Worm (Caenorhabditis elegans) whole organism, early embryonic: Measurements from ENCODE around the gene Y102A11A.9.

Experiments used
- B0310.2 ChIP-seq: sonication (generic microtip); optimal IDR thresholded peaks from 2 replicates; lab custom pipeline; 2016; ENCODE audit warnings: mild to moderate bottlenecking, missing genetic modification characterization, missing compliant biosample characterization
- F13C5.2 ChIP-seq: sonication (generic microtip); optimal IDR thresholded peaks from 2 replicates; lab custom pipeline; 2017; ENCODE audit warnings: mild to moderate bottlenecking, missing genetic modification characterization, inconsistent platforms, missing compliant biosample characterization
- aly-1 ChIP-seq: sonication (generic microtip); optimal IDR thresholded peaks from 2 replicates; lab custom pipeline; 2016; ENCODE audit warnings: missing genetic modification characterization, missing compliant biosample characterization
- ama-1 ChIP-seq: fragments of 150-350 bp; optimal IDR thresholded peaks from 2 replicates; lab custom pipeline; 2014
- ceh-13 ChIP-seq: fragments of 200-800 bp; sonication (Bioruptor generic); optimal IDR thresholded peaks from 2 replicates; lab custom pipeline; 2018; ENCODE audit warnings: mild to moderate bottlenecking, missing genetic modification characterization, missing compliant biosample characterization
- ceh-36 ChIP-seq: sonication (generic microtip); optimal IDR thresholded peaks from 2 replicates; lab custom pipeline; 2016; ENCODE audit warnings: missing genetic modification characterization, inconsistent platforms, missing compliant biosample characterization
- ets-7 ChIP-seq: sonication (generic microtip); optimal IDR thresholded peaks from 2 replicates; lab custom pipeline; 2016; ENCODE audit warnings: missing genotype, missing genetic modification characterization, missing compliant biosample characterization
- flt-1 ChIP-seq: fragments of 200-800 bp; sonication (Bioruptor generic); IDR thresholded peaks from 2 replicates; pipeline ENCODE4 v1.3.6; 2022; ENCODE audit warnings: missing genetic modification characterization, missing compliant biosample characterization
- hnd-1 ChIP-seq: sonication (generic microtip); optimal IDR thresholded peaks from 2 replicates; lab custom pipeline; 2016; ENCODE audit warnings: missing genetic modification characterization, missing compliant biosample characterization
- pes-1 ChIP-seq: fragments of 200-800 bp; sonication (Bioruptor generic); IDR thresholded peaks from 2 replicates; pipeline ENCODE4 v1.3.6; 2022; ENCODE audit warnings: missing genetic modification reagents, missing genetic modification characterization, missing compliant biosample characterization
- scrt-1 ChIP-seq: fragments of 200-800 bp; sonication (Bioruptor generic); IDR thresholded peaks from 2 replicates; pipeline ENCODE4 v1.3.6; 2022; ENCODE audit warnings: missing genetic modification characterization, missing compliant biosample characterization
- sea-1 ChIP-seq: fragments of 200-800 bp; sonication (Bioruptor generic); conservative IDR thresholded peaks from 2 replicates; pipeline ENCODE4 v1.3.6; 2022; ENCODE audit warnings: missing genetic modification characterization, missing compliant biosample characterization
- tbx-11 ChIP-seq: fragments of 200-800 bp; sonication (Bioruptor generic); IDR thresholded peaks from 2 replicates; pipeline ENCODE4 v1.3.6; 2022; ENCODE audit warnings: missing genetic modification characterization, missing compliant biosample characterization

- no peak for TF ChIP-seq B0310.2
- TF ChIP-seq tbx-11 (GFP tag; lab: Robert Waterston, UW): no peak
- no peak for TF ChIP-seq ama-1 (lab: Kevin White, UChicago)
- TF ChIP-seq flt-1: no peak
- TF ChIP-seq ets-7 (tag; lab: Kevin White, UChicago): no peak
- no peak for TF ChIP-seq pes-1
- TF ChIP-seq scrt-1 (GFP tag; lab: Robert Waterston, UW): no peak
- TF ChIP-seq aly-1: no peak
- TF ChIP-seq hnd-1 (tag; lab: Kevin White, UChicago): no peak
- no peak for TF ChIP-seq ceh-36 (tag; lab: Kevin White, UChicago)
- no peak for TF ChIP-seq F13C5.2 (tag; lab: Kevin White, UChicago)
- TF ChIP-seq ceh-13: no peak
- no peak for TF ChIP-seq sea-1
Observed at ce11 chrX:2018211-2018610, 5.3 kb downstream of the Y102A11A.9 start.
